Worm (Caenorhabditis elegans) whole organism, late embryonic: ENCODE data around the gene nlr-1.

Experiments
- K02D7.2 ChIP-seq: sonication (generic microtip); optimal IDR thresholded peaks from 2 replicates; lab custom pipeline; 2017; ENCODE audit warnings: mild to moderate bottlenecking, missing genetic modification characterization, missing compliant biosample characterization
- T23F11.4 ChIP-seq: fragments of 200-800 bp; sonication (Bioruptor generic); optimal IDR thresholded peaks from 2 replicates; lab custom pipeline; 2018; ENCODE audit warnings: mild to moderate bottlenecking, missing genetic modification characterization, missing compliant biosample characterization
- dve-1 ChIP-seq: sonication (generic microtip); optimal IDR thresholded peaks from 2 replicates; lab custom pipeline; 2017; ENCODE audit warnings: antibody characterized with exemption, mild to moderate bottlenecking, missing genetic modification characterization, missing compliant biosample characterization
- unc-42 ChIP-seq: sonication (generic microtip); optimal IDR thresholded peaks from 2 replicates; lab custom pipeline; 2016; ENCODE audit warnings: missing genotype, missing genetic modification characterization, missing compliant biosample characterization

DNA sequence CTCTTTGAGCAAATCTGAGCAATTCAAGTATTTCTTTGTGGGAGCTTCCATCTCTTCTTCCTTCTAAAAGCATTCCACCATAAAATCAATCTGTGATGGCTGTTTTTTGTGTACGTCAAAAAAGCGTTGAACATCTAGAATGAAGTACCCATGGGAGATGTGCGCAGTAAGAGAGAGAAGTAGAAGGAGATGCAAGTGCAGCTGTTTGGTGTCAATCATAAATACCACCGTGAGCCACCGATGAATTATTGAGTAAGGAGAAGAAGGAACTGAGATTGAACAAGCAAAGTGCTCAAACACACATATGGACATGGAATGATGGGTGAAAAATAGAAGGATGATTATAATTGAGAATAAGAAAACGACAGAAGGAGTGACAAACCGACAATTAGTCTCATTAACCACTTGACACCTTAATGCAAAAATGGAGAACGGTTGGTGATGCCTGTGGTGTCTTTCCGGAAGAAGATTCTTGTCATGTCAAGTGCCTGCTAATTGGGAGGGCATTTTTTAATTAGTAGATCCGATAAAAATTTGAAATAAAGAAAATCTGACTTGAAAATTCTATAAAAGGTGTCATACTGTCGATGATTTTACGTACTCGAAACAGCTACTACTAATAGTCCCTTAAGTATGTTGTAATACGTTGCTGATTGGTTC, 14.1 kb upstream of the nlr-1 start:
- no peak for TF ChIP-seq dve-1
- TF ChIP-seq T23F11.4 (GFP tag; lab: Kevin White, UChicago) = no peak
- peak; percentile 7 for TF ChIP-seq unc-42 (tag; lab: Kevin White, UChicago)
- no peak for TF ChIP-seq K02D7.2
